Fruit fly (Drosophila melanogaster) whole organism, embryonic: ENCODE measurements around the gene Or67a.
A peak's percentile ranks its signal among the peaks of the same experiment; 100 is the strongest.

Experiments used
- Adf1 ChIP-seq: fragments of 200-800 bp; sonication (Bioruptor generic); IDR thresholded peaks from 2 replicates; pipeline ENCODE4 v1.3.6; 2022; ENCODE audit warnings: missing biosample characterization, missing genetic modification characterization
- Atf6 ChIP-seq: fragments of 200-800 bp; sonication (Bioruptor generic); IDR thresholded peaks from 2 replicates; pipeline ENCODE4 v1.3.6; 2022; ENCODE audit warnings: missing biosample characterization, missing genetic modification characterization
- Bteb2 ChIP-seq: fragments of 200-800 bp; sonication (Bioruptor generic); optimal IDR thresholded peaks from 2 replicates; lab custom pipeline; 2016; ENCODE audit warnings: missing biosample characterization, missing genetic modification characterization
- CG10147 ChIP-seq: fragments of 200-800 bp; sonication (Bioruptor generic); optimal IDR thresholded peaks from 2 replicates; lab custom pipeline; 2019; ENCODE audit warnings: missing biosample characterization, mild to moderate bottlenecking, missing genetic modification characterization, moderate library complexity
- CG10431 ChIP-seq: fragments of 200-800 bp; sonication (Bioruptor generic); optimal IDR thresholded peaks from 3 replicates; lab custom pipeline; 2018; ENCODE audit warnings: missing biosample characterization, mild to moderate bottlenecking, missing genetic modification characterization
- CG11247 ChIP-seq: fragments of 200-800 bp; sonication (Bioruptor generic); IDR thresholded peaks from 2 replicates; pipeline ENCODE4 v1.3.6; 2022; ENCODE audit warnings: missing biosample characterization, missing genetic modification characterization
- CG12659 ChIP-seq: fragments of 200-800 bp; sonication (Bioruptor generic); optimal IDR thresholded peaks from 3 replicates; lab custom pipeline; 2017; ENCODE audit warnings: mild to moderate bottlenecking, missing biosample characterization, missing genetic modification reagents, missing genetic modification characterization
- CG12769 ChIP-seq: fragments of 200-800 bp; sonication (Bioruptor generic); optimal IDR thresholded peaks from 2 replicates; lab custom pipeline; 2019; ENCODE audit warnings: missing biosample characterization, mild to moderate bottlenecking, missing genetic modification characterization, moderate library complexity
- CG14860 ChIP-seq: fragments of 200-800 bp; sonication (Bioruptor generic); IDR thresholded peaks from 3 replicates; pipeline ENCODE4 v1.3.6; 2022; ENCODE audit warnings: missing biosample characterization, missing genetic modification characterization; ENCODE audit not compliant: partially characterized antibody
- CG15269 ChIP-seq: fragments of 200-800 bp; sonication (Bioruptor generic); optimal IDR thresholded peaks from 2 replicates; lab custom pipeline; 2018; ENCODE audit warnings: missing biosample characterization, mild to moderate bottlenecking, missing genetic modification characterization, moderate library complexity
- CG1529 ChIP-seq: fragments of 200-800 bp; sonication (Bioruptor generic); optimal IDR thresholded peaks from 3 replicates; lab custom pipeline; 2018; ENCODE audit warnings: missing biosample characterization, missing genetic modification characterization
- CG2116 ChIP-seq: fragments of 200-800 bp; sonication (Bioruptor generic); optimal IDR thresholded peaks from 3 replicates; lab custom pipeline; 2018; ENCODE audit warnings: missing biosample characterization, mild to moderate bottlenecking, missing genetic modification characterization
- CG30431 ChIP-seq: fragments of 200-800 bp; sonication (Bioruptor generic); optimal IDR thresholded peaks from 2 replicates; lab custom pipeline; 2017; ENCODE audit warnings: missing biosample characterization, missing genetic modification characterization
- CG31388 ChIP-seq: fragments of 200-800 bp; sonication (Bioruptor generic); optimal IDR thresholded peaks from 2 replicates; lab custom pipeline; 2016; ENCODE audit warnings: missing biosample characterization, missing genetic modification characterization
- CG4360 ChIP-seq: fragments of 200-800 bp; sonication (Bioruptor generic); IDR thresholded peaks from 2 replicates; pipeline ENCODE4 v1.3.6; 2022; ENCODE audit warnings: missing biosample characterization, missing genetic modification characterization
- CG5180 ChIP-seq: fragments of 200-800 bp; sonication (Bioruptor generic); optimal IDR thresholded peaks from 3 replicates; lab custom pipeline; 2017; ENCODE audit warnings: missing biosample characterization, missing genetic modification characterization, mild to moderate bottlenecking, moderate library complexity, missing genetic modification reagents
- CG5245 ChIP-seq: fragments of 200-800 bp; sonication (Bioruptor generic); optimal IDR thresholded peaks from 3 replicates; lab custom pipeline; 2016; ENCODE audit warnings: missing biosample characterization, missing genetic modification characterization
- CG5953 ChIP-seq: fragments of 200-800 bp; sonication (Bioruptor generic); IDR thresholded peaks from 2 replicates; pipeline ENCODE4 v1.3.6; 2022; ENCODE audit warnings: missing biosample characterization, missing genetic modification characterization
- CG7271 ChIP-seq: fragments of 200-800 bp; sonication (Bioruptor generic); optimal IDR thresholded peaks from 2 replicates; lab custom pipeline; 2018; ENCODE audit warnings: missing biosample characterization, mild to moderate bottlenecking, missing genetic modification characterization, moderate library complexity
- CG9215 ChIP-seq: fragments of 200-800 bp; sonication (Bioruptor generic); IDR thresholded peaks from 2 replicates; pipeline ENCODE4 v1.3.6; 2022; ENCODE audit warnings: missing biosample characterization, missing genetic modification characterization
- CTCF ChIP-seq: fragments of 200-800 bp; sonication (Bioruptor generic); optimal IDR thresholded peaks from 2 replicates; lab custom pipeline; 2017; ENCODE audit warnings: missing biosample characterization, mild to moderate bottlenecking, missing genetic modification characterization, moderate library complexity
- Dad ChIP-seq: fragments of 200-800 bp; sonication (Bioruptor generic); optimal IDR thresholded peaks from 3 replicates; lab custom pipeline; 2016; ENCODE audit warnings: missing biosample characterization, missing genetic modification characterization
- Dbx ChIP-seq: fragments of 200-800 bp; sonication (Bioruptor generic); IDR thresholded peaks from 3 replicates; pipeline ENCODE4 v1.3.6; 2022; ENCODE audit warnings: missing biosample characterization, missing genetic modification characterization
- E2f2 ChIP-seq: fragments of 200-800 bp; sonication (Bioruptor generic); IDR thresholded peaks from 2 replicates; pipeline ENCODE4 v1.3.6; 2022; ENCODE audit warnings: missing biosample characterization, missing genetic modification characterization
- Eip74EF ChIP-seq, 2 experiments: fragments of 200-800 bp in 1 of 2; fragments of >200 bp in 1 of 2; sonication (Bioruptor generic) in 1 of 2; optimal IDR thresholded peaks; 2 replicates each; lab custom pipeline; 2017 to 2019; ENCODE audit warnings: missing biosample characterization in 2 of 2, missing genetic modification characterization in 2 of 2, mild to moderate bottlenecking in 1 of 2, moderate library complexity in 1 of 2
- Ets97D ChIP-seq: fragments of 200-800 bp; sonication (Bioruptor generic); optimal IDR thresholded peaks from 3 replicates; lab custom pipeline; 2016; ENCODE audit warnings: missing biosample characterization, missing genetic modification characterization
- GATAe ChIP-seq: fragments of 200-800 bp; sonication (Bioruptor generic); conservative IDR thresholded peaks from 2 replicates; pipeline ENCODE4 v1.3.6; 2022; ENCODE audit warnings: missing biosample characterization, missing genetic modification characterization
- Hr51 ChIP-seq, 2 experiments: fragments of 200-800 bp; sonication (Bioruptor generic); optimal IDR thresholded peaks; 2 replicates in 1 of 2; 3 replicates in 1 of 2; lab custom pipeline; 2016 to 2018; ENCODE audit warnings: missing biosample characterization in 2 of 2, missing genetic modification characterization in 2 of 2, mild to moderate bottlenecking in 1 of 2, moderate library complexity in 1 of 2
- Lhr ChIP-seq: fragments of 200-800 bp; sonication (Bioruptor generic); optimal IDR thresholded peaks from 3 replicates; lab custom pipeline; 2017; ENCODE audit warnings: mild to moderate bottlenecking, missing biosample characterization, missing genetic modification reagents, missing genetic modification characterization
- Myb ChIP-seq: fragments of 200-800 bp; sonication (Bioruptor generic); optimal IDR thresholded peaks from 2 replicates; lab custom pipeline; 2016; ENCODE audit warnings: missing biosample characterization, missing genetic modification characterization
- Neu2 ChIP-seq: fragments of 200-800 bp; sonication (Bioruptor generic); optimal IDR thresholded peaks from 3 replicates; lab custom pipeline; 2016; ENCODE audit warnings: missing biosample characterization, missing genetic modification characterization, borderline replicate concordance
- Scr ChIP-seq: fragments of 200-800 bp; sonication (Bioruptor generic); IDR thresholded peaks from 2 replicates; pipeline ENCODE4 v1.3.6; 2022; ENCODE audit warnings: missing biosample characterization, missing genetic modification characterization; ENCODE audit not compliant: partially characterized antibody
- Sox102F ChIP-seq: fragments of 200-800 bp; sonication (Bioruptor generic); optimal IDR thresholded peaks from 2 replicates; lab custom pipeline; 2018; ENCODE audit warnings: missing biosample characterization, mild to moderate bottlenecking, missing genetic modification characterization, moderate library complexity
- Stat92E ChIP-seq, 3 experiments: fragments of >200 bp in 2 of 3; fragments of 200-800 bp in 1 of 3; sonication (Bioruptor generic) in 1 of 3; optimal IDR thresholded peaks; 2 replicates each; lab custom pipeline; 2017 to 2019; ENCODE audit warnings: missing biosample characterization in 3 of 3, missing genetic modification characterization in 3 of 3, mild to moderate bottlenecking in 1 of 3, moderate library complexity in 1 of 3
- Tbp ChIP-seq: fragments of >200 bp; optimal IDR thresholded peaks from 2 replicates; lab custom pipeline; 2018; ENCODE audit warnings: missing biosample characterization, missing genetic modification characterization
- YL-1 ChIP-seq: fragments of 200-800 bp; sonication (Bioruptor generic); optimal IDR thresholded peaks from 3 replicates; lab custom pipeline; 2017; ENCODE audit warnings: missing biosample characterization, mild to moderate bottlenecking, missing genetic modification characterization
- abd-A ChIP-seq: fragments of 200-800 bp; sonication (Bioruptor generic); optimal IDR thresholded peaks from 3 replicates; lab custom pipeline; 2019; ENCODE audit warnings: missing biosample characterization, mild to moderate bottlenecking, missing genetic modification characterization, moderate library complexity
- amos ChIP-seq: fragments of 200-800 bp; sonication (Bioruptor generic); IDR thresholded peaks from 2 replicates; pipeline ENCODE4 v1.3.6; 2022; ENCODE audit warnings: missing biosample characterization, missing genetic modification characterization; ENCODE audit not compliant: partially characterized antibody
- exex ChIP-seq: fragments of 200-800 bp; sonication (Bioruptor generic); optimal IDR thresholded peaks from 4 replicates; lab custom pipeline; 2018; ENCODE audit warnings: missing biosample characterization, mild to moderate bottlenecking, missing genetic modification characterization, moderate library complexity
- gcm2 ChIP-seq: fragments of 200-800 bp; sonication (Bioruptor generic); optimal IDR thresholded peaks from 2 replicates; lab custom pipeline; 2016; ENCODE audit warnings: missing biosample characterization, missing genetic modification characterization
- h ChIP-seq: fragments of >200 bp; optimal IDR thresholded peaks from 2 replicates; lab custom pipeline; 2017
- hkb ChIP-seq, 2 experiments: fragments of 200-800 bp in 1 of 2; fragments of >200 bp in 1 of 2; sonication (Bioruptor generic) in 1 of 2; IDR thresholded peaks in 1 of 2; optimal IDR thresholded peaks in 1 of 2; 2 replicates each; pipeline versions ENCODE4 v1.3.6 to Lab custom; 2017 to 2022; ENCODE audit warnings: missing biosample characterization in 1 of 2, missing genetic modification characterization in 1 of 2
- ken ChIP-seq: fragments of 200-800 bp; sonication (Bioruptor generic); IDR thresholded peaks from 3 replicates; pipeline ENCODE4 v1.3.6; 2022; ENCODE audit warnings: missing biosample characterization, missing genetic modification characterization
- nmo ChIP-seq: fragments of 200-800 bp; sonication (Bioruptor generic); optimal IDR thresholded peaks from 2 replicates; lab custom pipeline; 2018; ENCODE audit warnings: missing biosample characterization, mild to moderate bottlenecking, missing genetic modification characterization, moderate library complexity
- pfk ChIP-seq: fragments of 200-800 bp; sonication (Bioruptor generic); optimal IDR thresholded peaks from 2 replicates; lab custom pipeline; 2018; ENCODE audit warnings: missing biosample characterization, mild to moderate bottlenecking, missing genetic modification characterization, moderate library complexity
- sens ChIP-seq: fragments of 200-800 bp; sonication (Bioruptor generic); peaks from one replicate; lab custom pipeline; 2016; ENCODE audit warnings: missing biosample characterization, missing genetic modification characterization
- stwl ChIP-seq: fragments of 200-800 bp; sonication (Bioruptor generic); optimal IDR thresholded peaks from 3 replicates; lab custom pipeline; 2018; ENCODE audit warnings: missing biosample characterization, mild to moderate bottlenecking, missing genetic modification characterization, moderate library complexity
- tna ChIP-seq: fragments of 200-800 bp; sonication (Bioruptor generic); IDR thresholded peaks from 2 replicates; pipeline ENCODE4 v1.3.6; 2022; ENCODE audit warnings: missing biosample characterization, missing genetic modification characterization; ENCODE audit not compliant: partially characterized antibody

Or67a gene

DNA sequence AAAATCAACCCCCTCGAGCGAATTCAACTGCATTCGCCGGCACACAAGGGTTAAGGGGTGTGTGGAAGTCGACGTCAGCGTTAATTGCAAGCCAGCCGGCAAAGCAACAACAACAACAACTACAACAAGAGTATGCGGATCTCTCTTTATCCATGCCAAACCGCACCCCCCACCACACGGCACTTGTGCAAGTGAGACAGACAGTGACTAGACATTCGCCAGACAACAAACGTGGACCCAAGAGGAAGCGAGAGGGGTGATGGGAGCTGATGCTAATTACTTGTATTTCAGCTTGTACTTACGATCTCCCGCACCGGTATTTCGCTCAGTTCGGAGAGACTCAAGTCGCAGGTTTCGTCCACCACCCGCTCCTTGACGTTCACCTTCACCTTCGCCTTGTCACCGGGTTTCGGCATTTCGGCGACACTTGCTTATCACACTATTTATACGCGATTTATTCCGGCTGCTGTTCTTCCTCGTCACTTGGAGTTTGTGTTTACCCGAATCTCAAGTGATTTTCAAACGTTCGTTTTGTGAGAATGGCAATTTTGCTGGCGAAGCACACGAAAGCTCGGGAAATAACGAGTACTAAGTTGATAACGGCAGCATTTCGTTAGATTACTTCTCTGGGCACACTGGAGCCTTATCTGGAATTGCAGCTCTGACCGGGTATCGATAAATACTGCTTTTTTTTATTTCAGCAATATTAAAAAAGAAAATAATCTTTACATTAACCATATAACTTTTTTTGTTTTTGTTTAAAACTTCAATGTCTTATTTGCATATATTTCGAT, 19.6 kb upstream of the Or67a start, which contains the start of gene CG3408 (continued):
- TF ChIP-seq Eip74EF (GFP tag; optimal IDR thresholded peaks at IDR 0.05; lab: Kevin White, UChicago) (peak in 1 of 2 experiments; percentile 77), Ets97D (peak; percentile 98), CG2116 (GFP tag; lab: Kevin White, UChicago) (peak; percentile 97), tna (GFP tag; lab: Robert Waterston, UW) (no peak), CG15269 (no peak), h (lab: Kevin White, UChicago) (no peak), CG12659 (GFP tag; lab: Kevin White, UChicago) (peak; percentile 71), amos (GFP tag; lab: Robert Waterston, UW) (peak; percentile 58; the same call in 1 of the 2 replicates), sens (GFP tag; lab: Kevin White, UChicago) (peak; percentile 84), CG10431 (GFP tag; lab: Kevin White, UChicago) (peak; percentile 50), abd-A (tag; lab: Kevin White, UChicago) (peak; percentile 61), Stat92E (GFP tag; optimal IDR thresholded peaks at IDR 0.05; lab: Kevin White, UChicago) (peak in 1 of 3 experiments; percentile 50), CG9215 (GFP tag; lab: Robert Waterston, UW) (no peak), CG12769 (peak; percentile 57), CG30431 (GFP tag; lab: Kevin White, UChicago) (no peak), CG31388 (GFP tag; lab: Kevin White, UChicago) (no peak), CG11247 (no peak), Hr51 (GFP tag; optimal IDR thresholded peaks at IDR 0.05; lab: Kevin White, UChicago) (peak in 1 of 2 experiments; percentile 18), CTCF (GFP tag; lab: Kevin White, UChicago) (peak; percentile 42), CG5953 (GFP tag; lab: Robert Waterston, UW) (no peak), Scr (GFP tag; lab: Robert Waterston, UW) (peak; percentile 54), CG14860 (GFP tag; lab: Robert Waterston, UW) (peak; percentile 46; the same call in 1 of the 3 replicates), Neu2 (GFP tag; lab: Kevin White, UChicago) (no peak), pfk (GFP tag; lab: Kevin White, UChicago) (peak; percentile 14), Myb (peak; percentile 46), Atf6 (GFP tag; lab: Robert Waterston, UW) (0 out of 2 replicates have a peak, but pooled peaks have one; percentile 6), GATAe (peak; percentile 23; the same call in 1 of the 2 replicates), Dad (peak; percentile 32), CG1529 (peak; percentile 4), ken (GFP tag; lab: Robert Waterston, UW) (peak; percentile 36; the same call in 1 of the 3 replicates), Lhr (peak; percentile 82), CG4360 (GFP tag; lab: Robert Waterston, UW) (peak; percentile 94), nmo (GFP tag; lab: Kevin White, UChicago) (peak; percentile 37), CG5180 (GFP tag; lab: Kevin White, UChicago) (no peak), stwl (tag; lab: Kevin White, UChicago) (peak; percentile 93), Dbx (GFP tag; lab: Robert Waterston, UW) (0 out of 3 replicates have a peak, but pooled peaks have one; percentile 7), Sox102F (GFP tag; lab: Kevin White, UChicago) (no peak), CG10147 (no peak), CG7271 (tag; lab: Kevin White, UChicago) (no peak), Tbp (no peak), gcm2 (GFP tag; lab: Kevin White, UChicago) (no peak), E2f2 (GFP tag; lab: Robert Waterston, UW) (peak; percentile 73), YL-1 (peak; percentile 60), Bteb2 (GFP tag; lab: Kevin White, UChicago) (no peak), hkb (optimal IDR thresholded peaks at IDR 0.05; lab: Kevin White, UChicago) (no peak), hkb (GFP tag; IDR thresholded peaks at IDR 0.05; lab: Robert Waterston, UW) (no peak), CG5245 (GFP tag; lab: Kevin White, UChicago) (no peak), exex (tag; lab: Kevin White, UChicago) (peak; percentile 76), Adf1 (GFP tag; lab: Robert Waterston, UW) (peak; percentile 21; the same call in 1 of the 2 replicates)
